Worm (Caenorhabditis elegans) whole organism, L3 larva: Measurements from ENCODE around the gene C39B10.3.

Experiments
- ZK546.5 ChIP-seq: sonication (generic microtip); optimal IDR thresholded peaks from 2 replicates; lab custom pipeline; 2017; ENCODE audit warnings: missing biosample characterization, missing genetic modification characterization
- ceh-82 ChIP-seq: fragments of 150-350 bp; optimal IDR thresholded peaks from 2 replicates; lab custom pipeline; 2014; ENCODE audit warnings: missing biosample characterization, missing genetic modification characterization
- ceh-9 ChIP-seq: sonication (generic microtip); optimal IDR thresholded peaks from 2 replicates; lab custom pipeline; 2018; ENCODE audit warnings: missing biosample characterization, missing genetic modification characterization
- egl-27 ChIP-seq: sonication (generic microtip); optimal IDR thresholded peaks from 4 replicates; lab custom pipeline; 2017; ENCODE audit warnings: missing biosample characterization, missing genetic modification reagents, missing genetic modification characterization
- elt-3 ChIP-seq, 3 experiments: fragments of 150-350 bp in 1 of 3; sonication (generic microtip) in 2 of 3; optimal IDR thresholded peaks; 2 replicates in 2 of 3; 4 replicates in 1 of 3; lab custom pipeline; 2014 to 2017; ENCODE audit warnings: missing biosample characterization in 3 of 3, missing genetic modification characterization in 3 of 3
- fkh-10 ChIP-seq: sonication (generic microtip); optimal IDR thresholded peaks from 2 replicates; lab custom pipeline; 2017; ENCODE audit warnings: missing biosample characterization, missing genetic modification reagents, missing genetic modification characterization
- lin-39 ChIP-seq: fragments of 150-350 bp; optimal IDR thresholded peaks from 2 replicates; lab custom pipeline; 2018; ENCODE audit warnings: missing biosample characterization, missing genetic modification reagents, missing genetic modification characterization
- lsy-12 ChIP-seq: sonication (generic microtip); optimal IDR thresholded peaks from 2 replicates; lab custom pipeline; 2016; ENCODE audit warnings: mild to moderate bottlenecking, missing genetic modification characterization, missing compliant biosample characterization
- nhr-12 ChIP-seq: fragments of 150-350 bp; optimal IDR thresholded peaks from 2 replicates; lab custom pipeline; 2014; ENCODE audit warnings: missing biosample characterization, missing genetic modification characterization
- nhr-237 ChIP-seq: fragments of 150-350 bp; optimal IDR thresholded peaks from 2 replicates; lab custom pipeline; 2014; ENCODE audit warnings: missing biosample characterization, missing genetic modification characterization
- nhr-76 ChIP-seq: fragments of 150-350 bp; sonication (generic microtip); optimal IDR thresholded peaks from 5 replicates; lab custom pipeline; 2014; ENCODE audit warnings: missing biosample characterization, missing genetic modification characterization
- pha-4 ChIP-seq: fragments of 150-350 bp; optimal IDR thresholded peaks from 2 replicates; lab custom pipeline; 2014; ENCODE audit warnings: missing biosample characterization, missing genetic modification reagents, missing genetic modification characterization
- snpc-4 ChIP-seq: fragments of 150-350 bp; optimal IDR thresholded peaks from 2 replicates; lab custom pipeline; 2014; ENCODE audit warnings: missing biosample characterization, missing genetic modification characterization
- unc-62 ChIP-seq: fragments of 150-350 bp; sonication (generic microtip); optimal IDR thresholded peaks from 4 replicates; lab custom pipeline; 2014; ENCODE audit warnings: missing biosample characterization, missing genetic modification reagents, missing genetic modification characterization

DNA sequence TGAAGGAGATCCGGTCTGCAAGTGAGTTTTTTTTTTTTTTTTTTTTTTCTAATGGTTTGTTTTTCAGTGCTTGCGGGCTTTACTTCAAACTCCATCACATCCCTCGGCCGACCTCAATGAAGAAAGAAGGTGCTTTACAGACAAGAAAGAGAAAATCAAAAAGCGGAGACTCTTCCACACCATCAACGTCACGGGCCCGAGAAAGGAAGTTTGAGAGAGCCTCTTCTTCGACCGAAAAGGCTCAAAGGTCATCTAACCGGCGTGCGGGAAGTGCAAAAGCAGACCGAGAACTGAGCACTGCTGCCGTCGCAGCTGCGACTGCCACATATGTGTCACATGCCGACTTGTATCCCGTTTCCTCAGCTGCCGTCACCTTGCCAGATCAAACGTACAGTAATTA, 38.3 kb downstream of the C39B10.3 start:
- TF ChIP-seq nhr-12 (tag; lab: Kevin White, UChicago) (no peak), ceh-82 (tag; lab: Kevin White, UChicago) (no peak), lin-39 (no peak), elt-3 (tag; optimal IDR thresholded peaks at IDR 0.05; lab: Kevin White, UChicago) (no peak), ceh-9 (tag; lab: Kevin White, UChicago) (no peak), nhr-76 (tag; lab: Kevin White, UChicago) (no peak), pha-4 (no peak), ZK546.5 (tag; lab: Kevin White, UChicago) (no peak), fkh-10 (no peak), snpc-4 (tag; lab: Kevin White, UChicago) (no peak), unc-62 (GFP tag; lab: Kevin White, UChicago) (no peak), egl-27 (tag; lab: Kevin White, UChicago) (no peak), nhr-237 (tag; lab: Kevin White, UChicago) (no peak), lsy-12 (tag; lab: Kevin White, UChicago) (no peak)
